Worm (Caenorhabditis elegans) whole organism, midembryonic: ENCODE measurements around the gene sre-19.

Source experiments
- cog-1 ChIP-seq: sonication (generic microtip); optimal IDR thresholded peaks from 2 replicates; lab custom pipeline; 2016; ENCODE audit warnings: missing genetic modification characterization, missing compliant biosample characterization
- klf-2 ChIP-seq: fragments of 200-800 bp; sonication (Bioruptor generic); conservative IDR thresholded peaks from 2 replicates; pipeline ENCODE4 v1.3.6; 2022; ENCODE audit warnings: missing genetic modification reagents, missing genetic modification characterization, missing compliant biosample characterization
- tab-1 ChIP-seq: fragments of 200-800 bp; sonication (Bioruptor generic); IDR thresholded peaks from 2 replicates; pipeline ENCODE4 v1.3.6; 2022; ENCODE audit warnings: missing genetic modification characterization, missing compliant biosample characterization
- ztf-23 ChIP-seq: fragments of 200-800 bp; sonication (Bioruptor generic); IDR thresholded peaks from 2 replicates; pipeline ENCODE4 v1.3.6; 2022; ENCODE audit warnings: missing genetic modification reagents, missing genetic modification characterization, missing compliant biosample characterization

DNA sequence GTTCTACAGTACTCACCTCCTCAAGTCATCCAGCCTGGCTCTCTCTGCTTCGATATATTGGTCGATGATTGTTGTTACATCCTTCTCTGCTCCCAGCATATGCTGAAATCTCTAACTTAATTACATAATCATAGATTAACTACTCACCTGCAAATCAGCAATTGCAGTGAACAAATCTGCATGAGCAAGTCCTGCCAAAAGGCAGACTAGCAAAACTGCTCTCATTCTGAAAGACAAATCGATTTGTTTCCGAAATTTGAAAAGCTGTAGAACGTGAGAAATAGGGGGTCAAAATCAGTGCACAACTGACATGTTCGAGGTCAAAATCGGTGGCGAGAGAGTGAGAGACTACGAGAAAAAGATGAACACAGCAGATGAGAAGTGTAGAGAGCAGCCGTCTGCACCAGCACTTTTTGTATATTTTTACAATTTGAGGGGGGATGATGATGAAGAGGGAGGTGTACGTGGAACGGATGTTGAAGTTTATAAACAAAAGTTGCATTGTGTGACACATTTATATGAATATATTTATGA lies 22.9 kb downstream of the sre-19 start, which contains the start of gene phy-2:
- no peak for TF ChIP-seq cog-1 (tag; lab: Kevin White, UChicago)
- no peak for TF ChIP-seq klf-2 (GFP tag; lab: Robert Waterston, UW)
- no peak for TF ChIP-seq ztf-23
- no peak for TF ChIP-seq tab-1 (GFP tag; lab: Robert Waterston, UW)
